Fruit fly (Drosophila melanogaster): ENCODE measurements around the gene CG13005.

CG13005 gene

DNA sequence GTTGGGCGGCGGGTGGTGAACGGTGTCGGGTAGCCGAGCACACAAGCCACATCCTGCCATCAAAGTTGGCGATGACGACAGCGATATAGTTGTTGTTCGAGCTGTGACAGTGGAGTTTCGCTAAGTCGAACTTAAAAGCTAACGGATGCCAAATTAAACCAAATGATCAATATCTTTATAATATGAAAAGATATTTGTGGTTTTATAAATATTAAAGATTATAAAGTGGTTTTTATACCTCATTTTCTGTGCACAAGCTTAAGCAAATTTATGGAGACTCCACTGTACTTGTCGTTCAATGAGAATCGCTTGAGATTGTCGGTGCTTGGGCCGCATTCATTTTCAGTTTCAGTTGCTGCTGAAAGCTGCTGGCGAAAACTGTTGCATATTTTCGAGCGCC is 18.6 kb downstream of the CG13005 start (continued):
- TF ChIP-seq Xbp1 (GFP tag; optimal IDR thresholded peaks at IDR 0.05), result peak; percentile 46
- no peak for TF ChIP-seq CG3726 (GFP tag; IDR thresholded peaks at IDR 0.05)
- peak; percentile 35; the same call in 1 of the 2 replicates for TF ChIP-seq CG6272 (GFP tag; IDR thresholded peaks at IDR 0.05)
- no peak for TF ChIP-seq CG7963 (GFP tag; IDR thresholded peaks at IDR 0.05; ENCODE audit: partially characterized antibody)
- peak; percentile 37 for TF ChIP-seq CG1603 (tag; optimal IDR thresholded peaks at IDR 0.05)
- peak; percentile 39; the same call in 1 of the 2 replicates for TF ChIP-seq CG4730 (GFP tag; IDR thresholded peaks at IDR 0.05)
- TF ChIP-seq Opbp (GFP tag; IDR thresholded peaks at IDR 0.05; ENCODE audit: partially characterized antibody), result no peak
- peak; percentile 51 for TF ChIP-seq CG17829 (tag; optimal IDR thresholded peaks at IDR 0.05)
- no peak for TF ChIP-seq crol (GFP tag; IDR thresholded peaks at IDR 0.05)
- TF ChIP-seq CG15073 (GFP tag; optimal IDR thresholded peaks at IDR 0.05), result no peak
- no peak for TF ChIP-seq h (optimal IDR thresholded peaks at IDR 0.05)
- TF ChIP-seq CTCF (GFP tag; optimal IDR thresholded peaks at IDR 0.05), result no peak
- TF ChIP-seq CG1832 (GFP tag; optimal IDR thresholded peaks at IDR 0.05), result no peak
- TF ChIP-seq CG4424 (GFP tag; optimal IDR thresholded peaks at IDR 0.05), result peak; percentile 35
- no peak for TF ChIP-seq yki (optimal IDR thresholded peaks at IDR 0.05)
- peak; percentile 76 for TF ChIP-seq vvl (GFP tag; IDR thresholded peaks at IDR 0.05)
- TF ChIP-seq Sox100B (GFP tag; optimal IDR thresholded peaks at IDR 0.05), result peak; percentile 22
- peak; percentile 36; the same call in 1 of the 2 replicates for TF ChIP-seq Rx (GFP tag; IDR thresholded peaks at IDR 0.05)
- TF ChIP-seq CG34422 (GFP tag; IDR thresholded peaks at IDR 0.05), result peak; percentile 38; the same call in 1 of the 3 replicates
- peak; percentile 13 for TF ChIP-seq CG5245 (GFP tag; optimal IDR thresholded peaks at IDR 0.05)
- no peak for TF ChIP-seq schlank (tag; optimal IDR thresholded peaks at IDR 0.05)
- TF ChIP-seq E2f2 (GFP tag; IDR thresholded peaks at IDR 0.05), result peak; percentile 47; the same call in 1 of the 2 replicates
- no peak for TF ChIP-seq chif (GFP tag; optimal IDR thresholded peaks at IDR 0.05)
- no peak for TF ChIP-seq Dad (GFP tag; optimal IDR thresholded peaks at IDR 0.05)
- TF ChIP-seq trem (tag; optimal IDR thresholded peaks at IDR 0.05), result peak; percentile 4
- no peak for TF ChIP-seq dati (GFP tag; IDR thresholded peaks at IDR 0.05)
- TF ChIP-seq Dip2 (GFP tag; IDR thresholded peaks at IDR 0.05), result no peak
- peak; percentile 53 for TF ChIP-seq E2f1 (GFP tag; IDR thresholded peaks at IDR 0.05)
- no peak for TF ChIP-seq CG6175 (GFP tag; IDR thresholded peaks at IDR 0.05)
- no peak for TF ChIP-seq zfh2 (GFP tag; optimal IDR thresholded peaks at IDR 0.05)
- TF ChIP-seq Xrp1 (GFP tag; IDR thresholded peaks at IDR 0.05), result peak; percentile 77
- peak; percentile 17 for TF ChIP-seq CG2875 (GFP tag; optimal IDR thresholded peaks at IDR 0.05)
- peak; percentile 68 for TF ChIP-seq CG6689 (GFP tag; IDR thresholded peaks at IDR 0.05)
- TF ChIP-seq CG9932 (GFP tag; IDR thresholded peaks at IDR 0.05), result peak; percentile 30; the same call in 1 of the 2 replicates
- TF ChIP-seq CG15011 (GFP tag; optimal IDR thresholded peaks at IDR 0.05), result no peak
- TF ChIP-seq CG17802 (tag; optimal IDR thresholded peaks at IDR 0.05), result no peak
- TF ChIP-seq Asciz (GFP tag; optimal IDR thresholded peaks at IDR 0.05), result no peak
- TF ChIP-seq H15 (GFP tag; IDR thresholded peaks at IDR 0.05), result peak; percentile 46; the same call in 1 of the 3 replicates
- no peak for TF ChIP-seq CG12071 (GFP tag; optimal IDR thresholded peaks at IDR 0.05)
- 0 out of 2 replicates have a peak, but pooled peaks have one; percentile 32 for TF ChIP-seq ranshi (GFP tag; IDR thresholded peaks at IDR 0.05)
- no peak for TF ChIP-seq danr (GFP tag; IDR thresholded peaks at IDR 0.05)
- TF ChIP-seq ara (GFP tag; IDR thresholded peaks at IDR 0.05), result peak; percentile 65; the same call in 1 of the 2 replicates
- TF ChIP-seq dimm (GFP tag; IDR thresholded peaks at IDR 0.05), result peak; percentile 27; the same call in 1 of the 2 replicates
- TF ChIP-seq CG12769 (tag; optimal IDR thresholded peaks at IDR 0.05), result peak; percentile 19
- peak; percentile 61 for TF ChIP-seq ATbp (GFP tag; optimal IDR thresholded peaks at IDR 0.05)
- TF ChIP-seq wek (GFP tag; optimal IDR thresholded peaks at IDR 0.05), result no peak
- TF ChIP-seq Fer1 (GFP tag; optimal IDR thresholded peaks at IDR 0.05), result peak; percentile 52
- TF ChIP-seq Atf6 (GFP tag; IDR thresholded peaks at IDR 0.05), result peak; percentile 47; the same call in 1 of the 2 replicates
- TF ChIP-seq NC2β (GFP tag; optimal IDR thresholded peaks at IDR 0.05), result no peak
- peak; percentile 58 for TF ChIP-seq CG17359 (tag; optimal IDR thresholded peaks at IDR 0.05)
- TF ChIP-seq caup (GFP tag; optimal IDR thresholded peaks at IDR 0.05; ENCODE audit: severe bottlenecking), result peak; percentile 21
- peak; percentile 14 for TF ChIP-seq mam (GFP tag; optimal IDR thresholded peaks at IDR 0.05)
- peak; percentile 25; the same call in 1 of the 2 replicates for TF ChIP-seq CG10321 (GFP tag; IDR thresholded peaks at IDR 0.05)

Data from whole organism, embryonic.